Worm (Caenorhabditis elegans): ENCODE measurements around the gene str-187.

ce11 chrIV:17275281-17275680, 9.9 kb downstream of the str-187 start, which contains the start of gene lhfp-4:
- TF ChIP-seq ttx-3 (tag; optimal IDR thresholded peaks at IDR 0.05) = no peak
- TF ChIP-seq fax-1 (tag; optimal IDR thresholded peaks at IDR 0.05) = no peak
- no peak for TF ChIP-seq ama-1 (optimal IDR thresholded peaks at IDR 0.05)
- no peak for TF ChIP-seq nfya-1 (tag; optimal IDR thresholded peaks at IDR 0.05)
- TF ChIP-seq zip-5 (tag; optimal IDR thresholded peaks at IDR 0.05) = no peak
- no peak for TF ChIP-seq fkh-10 (GFP tag; optimal IDR thresholded peaks at IDR 0.05)
- TF ChIP-seq elt-4 (tag; optimal IDR thresholded peaks at IDR 0.05) = no peak
- TF ChIP-seq gmeb-2 (tag; optimal IDR thresholded peaks at IDR 0.05) = no peak
- TF ChIP-seq odd-2 (tag; optimal IDR thresholded peaks at IDR 0.05) = no peak
- no peak for TF ChIP-seq nhr-11 (tag; optimal IDR thresholded peaks at IDR 0.05)
- no peak for TF ChIP-seq pat-9 (tag; optimal IDR thresholded peaks at IDR 0.05)
